Worm (Caenorhabditis elegans) whole organism, L1 larva: Measurements from ENCODE around the gene C35B1.8.

ENCODE experiments used
- C16A3.4 ChIP-seq: fragments of 150-350 bp; optimal IDR thresholded peaks from 2 replicates; lab custom pipeline; 2014; ENCODE audit warnings: missing biosample characterization, missing genetic modification characterization
- F16B12.6 ChIP-seq: fragments of 150-350 bp; optimal IDR thresholded peaks from 2 replicates; lab custom pipeline; 2014; ENCODE audit warnings: missing biosample characterization, missing genetic modification characterization
- blmp-1 ChIP-seq: fragments of 150-350 bp; optimal IDR thresholded peaks from 2 replicates; lab custom pipeline; 2014; ENCODE audit warnings: missing biosample characterization, missing genetic modification characterization
- ceh-63 ChIP-seq: fragments of 200-800 bp; sonication (Bioruptor generic); optimal IDR thresholded peaks from 2 replicates; lab custom pipeline; 2018; ENCODE audit warnings: mild to moderate bottlenecking, missing genetic modification characterization, missing compliant biosample characterization
- ceh-82 ChIP-seq, 3 experiments: fragments of 150-350 bp in 1 of 3; sonication (generic microtip) in 2 of 3; optimal IDR thresholded peaks; 2 replicates each; lab custom pipeline; 2014 to 2017; ENCODE audit warnings: missing biosample characterization in 3 of 3, missing genetic modification characterization in 3 of 3
- dpl-1 ChIP-seq, 3 experiments: fragments of 150-350 bp in 2 of 3; sonication (generic microtip) in 1 of 3; optimal IDR thresholded peaks; 2 replicates each; lab custom pipeline; 2014 to 2017; ENCODE audit warnings: missing biosample characterization in 3 of 3, missing genetic modification characterization in 3 of 3, missing genetic modification reagents in 3 of 3
- dsc-1 ChIP-seq: sonication (generic microtip); optimal IDR thresholded peaks from 2 replicates; lab custom pipeline; 2016; ENCODE audit warnings: mild to moderate bottlenecking, missing genetic modification characterization, missing compliant biosample characterization
- efl-1 ChIP-seq, 4 experiments: fragments of 150-350 bp; optimal IDR thresholded peaks in 3 of 4; peaks in 1 of 4; 1 replicate in 1 of 4; 2 replicates in 3 of 4; lab custom pipeline; 2014; ENCODE audit warnings: missing biosample characterization in 2 of 4, missing genetic modification characterization in 2 of 4, missing genetic modification reagents in 2 of 4
- elt-2 ChIP-seq: sonication (generic microtip); optimal IDR thresholded peaks from 2 replicates; lab custom pipeline; 2016; ENCODE audit warnings: missing genetic modification characterization, mild to moderate bottlenecking, inconsistent platforms, missing compliant biosample characterization, missing genetic modification reagents
- elt-3 ChIP-seq, 6 experiments: fragments of 150-350 bp in 1 of 6; sonication (generic microtip); optimal IDR thresholded peaks; 2 replicates each; lab custom pipeline; 2017 to 2018; ENCODE audit warnings: missing biosample characterization in 6 of 6, missing genetic modification characterization in 6 of 6, inconsistent platforms in 1 of 6
- ets-5 ChIP-seq: fragments of 200-800 bp; sonication (Bioruptor generic); IDR thresholded peaks from 2 replicates; pipeline ENCODE4 v1.3.6; 2022; ENCODE audit warnings: missing genetic modification characterization, missing compliant biosample characterization
- fkh-8 ChIP-seq: sonication (generic microtip); optimal IDR thresholded peaks from 2 replicates; lab custom pipeline; 2016; ENCODE audit warnings: mild to moderate bottlenecking, missing genetic modification characterization, missing compliant biosample characterization
- grh-1 ChIP-seq: fragments of 200-800 bp; sonication (Bioruptor generic); IDR thresholded peaks from 2 replicates; pipeline ENCODE4 v1.3.6; 2022; ENCODE audit warnings: missing genetic modification reagents, missing genetic modification characterization, missing compliant biosample characterization
- hpl-2 ChIP-seq: fragments of 150-350 bp; optimal IDR thresholded peaks from 2 replicates; lab custom pipeline; 2014; ENCODE audit warnings: missing biosample characterization, missing genetic modification reagents, missing genetic modification characterization
- isw-1 ChIP-seq: fragments of 200-800 bp; sonication (Bioruptor generic); IDR thresholded peaks from 2 replicates; pipeline ENCODE4 v1.3.6; 2022; ENCODE audit warnings: missing genetic modification characterization, missing compliant biosample characterization
- lin-13 ChIP-seq: fragments of 150-350 bp; optimal IDR thresholded peaks from 2 replicates; lab custom pipeline; 2014; ENCODE audit warnings: missing biosample characterization, missing genetic modification reagents, missing genetic modification characterization
- lin-14 ChIP-seq: fragments of 200-800 bp; sonication (Bioruptor generic); optimal IDR thresholded peaks from 2 replicates; lab custom pipeline; 2018; ENCODE audit warnings: mild to moderate bottlenecking, missing genetic modification characterization, moderate library complexity, missing compliant biosample characterization
- lin-15B ChIP-seq: fragments of 150-350 bp; sonication (generic microtip); optimal IDR thresholded peaks from 3 replicates; lab custom pipeline; 2014; ENCODE audit warnings: missing biosample characterization, missing genetic modification characterization
- lin-35 ChIP-seq, 2 experiments: fragments of 150-350 bp; optimal IDR thresholded peaks; 2 replicates each; lab custom pipeline; 2014; ENCODE audit warnings: missing biosample characterization in 2 of 2, missing genetic modification characterization in 2 of 2, missing genetic modification reagents in 2 of 2
- lir-3 ChIP-seq: sonication (generic microtip); optimal IDR thresholded peaks from 2 replicates; lab custom pipeline; 2016; ENCODE audit warnings: mild to moderate bottlenecking, missing genetic modification characterization, moderate library complexity, missing compliant biosample characterization; ENCODE audit not compliant: poor library complexity
- lsy-2 ChIP-seq, 2 experiments: fragments of 150-350 bp; optimal IDR thresholded peaks; 2 replicates each; lab custom pipeline; 2014; ENCODE audit warnings: missing biosample characterization in 2 of 2, missing genetic modification characterization in 2 of 2
- mdl-1 ChIP-seq, 2 experiments: fragments of 150-350 bp; optimal IDR thresholded peaks; 2 replicates each; lab custom pipeline; 2014 to 2017; ENCODE audit warnings: missing biosample characterization in 2 of 2, missing genetic modification characterization in 2 of 2, inconsistent platforms in 1 of 2
- nhr-19 ChIP-seq: fragments of 200-800 bp; sonication (Bioruptor generic); conservative IDR thresholded peaks from 2 replicates; pipeline ENCODE4 v1.3.6; 2022; ENCODE audit warnings: missing genetic modification characterization, missing compliant biosample characterization
- nhr-20 ChIP-seq: sonication (generic microtip); optimal IDR thresholded peaks from 2 replicates; lab custom pipeline; 2016; ENCODE audit warnings: mild to moderate bottlenecking, missing genetic modification characterization, missing compliant biosample characterization
- nhr-237 ChIP-seq: fragments of 150-350 bp; optimal IDR thresholded peaks from 2 replicates; lab custom pipeline; 2014; ENCODE audit warnings: missing biosample characterization, missing genetic modification characterization
- nhr-47 ChIP-seq: sonication (generic microtip); optimal IDR thresholded peaks from 2 replicates; lab custom pipeline; 2016; ENCODE audit warnings: mild to moderate bottlenecking, missing genetic modification characterization, moderate library complexity, missing compliant biosample characterization
- nhr-71 ChIP-seq: sonication (generic microtip); optimal IDR thresholded peaks from 2 replicates; lab custom pipeline; 2016; ENCODE audit warnings: mild to moderate bottlenecking, missing genetic modification characterization, moderate library complexity, missing compliant biosample characterization
- nhr-84 ChIP-seq: sonication (generic microtip); optimal IDR thresholded peaks from 2 replicates; lab custom pipeline; 2017; ENCODE audit warnings: missing biosample characterization, missing genetic modification characterization
- nhr-85 ChIP-seq: sonication (generic microtip); peaks from one replicate; lab custom pipeline; 2016; ENCODE audit warnings: missing genetic modification characterization, inconsistent platforms, missing compliant biosample characterization
- nhr-90 ChIP-seq: sonication (generic microtip); optimal IDR thresholded peaks from 2 replicates; lab custom pipeline; 2016; ENCODE audit warnings: mild to moderate bottlenecking, missing genetic modification characterization, missing compliant biosample characterization; ENCODE audit not compliant: poor library complexity
- pag-3 ChIP-seq: sonication (generic microtip); optimal IDR thresholded peaks from 2 replicates; lab custom pipeline; 2017; ENCODE audit warnings: missing genetic modification characterization, mild to moderate bottlenecking, missing compliant biosample characterization, antibody characterized with exemption, borderline replicate concordance; ENCODE audit not compliant: insufficient read depth
- pqm-1 ChIP-seq: sonication (generic microtip); optimal IDR thresholded peaks from 3 replicates; lab custom pipeline; 2017; ENCODE audit warnings: missing biosample characterization, missing genetic modification characterization
- rnt-1 ChIP-seq: sonication (generic microtip); optimal IDR thresholded peaks from 2 replicates; lab custom pipeline; 2016; ENCODE audit warnings: mild to moderate bottlenecking, missing genetic modification characterization, moderate library complexity, missing compliant biosample characterization
- snpc-4 ChIP-seq: fragments of 150-350 bp; optimal IDR thresholded peaks from 2 replicates; lab custom pipeline; 2014; ENCODE audit warnings: missing biosample characterization, missing genetic modification characterization
- snu-23 ChIP-seq: sonication (generic microtip); optimal IDR thresholded peaks from 2 replicates; lab custom pipeline; 2016; ENCODE audit warnings: missing genetic modification characterization, missing compliant biosample characterization
- sptf-1 ChIP-seq: fragments of 150-350 bp; optimal IDR thresholded peaks from 2 replicates; lab custom pipeline; 2014; ENCODE audit warnings: missing biosample characterization, missing genetic modification characterization
- tbx-2 ChIP-seq: sonication (generic microtip); optimal IDR thresholded peaks from 2 replicates; lab custom pipeline; 2016; ENCODE audit warnings: missing genetic modification characterization, missing compliant biosample characterization
- vab-15 ChIP-seq: sonication (generic microtip); optimal IDR thresholded peaks from 2 replicates; lab custom pipeline; 2017; ENCODE audit warnings: missing genotype, mild to moderate bottlenecking, missing genetic modification characterization, missing compliant biosample characterization
- xbp-1 ChIP-seq: sonication (generic microtip); optimal IDR thresholded peaks from 2 replicates; lab custom pipeline; 2016; ENCODE audit warnings: missing genetic modification characterization, missing compliant biosample characterization
- zip-4 ChIP-seq: fragments of 200-800 bp; sonication (Bioruptor generic); optimal IDR thresholded peaks from 2 replicates; lab custom pipeline; 2018; ENCODE audit warnings: mild to moderate bottlenecking, missing genetic modification characterization, moderate library complexity, missing compliant biosample characterization
- ztf-4 ChIP-seq: fragments of 150-350 bp; optimal IDR thresholded peaks from 2 replicates; lab custom pipeline; 2014; ENCODE audit warnings: missing biosample characterization, missing genetic modification characterization

Gene C35B1.8

DNA sequence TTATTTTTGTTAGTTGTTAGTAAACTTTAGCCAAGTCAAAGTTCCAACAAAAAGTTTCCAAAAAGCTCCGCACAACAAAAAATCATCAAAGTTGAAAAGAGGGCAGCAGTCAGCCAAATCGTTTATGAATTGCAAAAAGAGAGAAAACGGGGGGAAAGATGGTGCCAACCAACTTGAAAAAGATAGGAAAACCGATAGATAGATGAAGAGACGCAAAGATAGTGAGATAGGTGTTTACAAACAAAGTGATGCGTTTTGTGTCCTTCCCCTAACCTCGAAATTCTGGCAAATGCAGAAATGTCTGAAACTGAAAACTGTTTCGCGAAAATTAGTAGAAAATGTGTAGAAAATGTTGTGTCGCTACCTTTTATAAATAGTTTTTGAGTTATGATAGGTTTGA, 45.3 kb downstream of the C35B1.8 start (continued):
- peak; percentile 31 for TF ChIP-seq rnt-1 (tag; lab: Kevin White, UChicago)
- TF ChIP-seq ztf-4 = no peak
- TF ChIP-seq F16B12.6 = no peak
- peak; percentile 60 for TF ChIP-seq lin-14 (GFP tag; lab: Kevin White, UChicago)
- TF ChIP-seq sptf-1 (tag; lab: Kevin White, UChicago) = no peak
- TF ChIP-seq isw-1 = no peak
- TF ChIP-seq dsc-1 (tag; lab: Kevin White, UChicago) = no peak
- no peak for TF ChIP-seq fkh-8
- no peak for TF ChIP-seq nhr-71 (tag; lab: Kevin White, UChicago)
- no peak for TF ChIP-seq nhr-19 (GFP tag; lab: Robert Waterston, UW)
- no peak for TF ChIP-seq lir-3 (tag; lab: Kevin White, UChicago)
- no peak for TF ChIP-seq C16A3.4 (tag; lab: Kevin White, UChicago)

DNA sequence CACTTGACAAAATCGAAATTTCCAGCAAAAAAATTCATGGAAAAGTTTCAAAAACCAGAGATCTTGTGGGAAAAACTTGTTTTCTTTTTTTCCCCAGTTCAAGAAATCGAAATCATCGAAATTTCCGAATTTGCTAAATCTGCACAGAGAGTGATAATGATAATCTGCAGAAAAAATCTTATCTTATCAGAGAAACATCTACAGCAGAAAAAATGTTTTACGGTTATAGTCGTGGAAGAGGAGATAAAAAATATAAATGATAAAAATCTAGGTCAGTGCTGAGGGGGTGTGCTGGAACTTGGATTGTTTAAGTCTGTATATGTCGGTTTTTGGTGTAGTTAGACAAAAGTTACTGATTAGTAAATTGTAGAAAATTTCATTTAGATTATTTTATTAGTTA, 46.5 kb downstream of the C35B1.8 start:
- TF ChIP-seq nhr-84 (tag; lab: Kevin White, UChicago) = no peak
- TF ChIP-seq blmp-1 = peak; percentile 38
- peak; percentile 58 for TF ChIP-seq elt-2 (tag; lab: Kevin White, UChicago)
- peak in 2 of 6 experiments; percentile 22 to 65 for TF ChIP-seq elt-3 (tag; optimal IDR thresholded peaks at IDR 0.05; lab: Kevin White, UChicago)

DNA sequence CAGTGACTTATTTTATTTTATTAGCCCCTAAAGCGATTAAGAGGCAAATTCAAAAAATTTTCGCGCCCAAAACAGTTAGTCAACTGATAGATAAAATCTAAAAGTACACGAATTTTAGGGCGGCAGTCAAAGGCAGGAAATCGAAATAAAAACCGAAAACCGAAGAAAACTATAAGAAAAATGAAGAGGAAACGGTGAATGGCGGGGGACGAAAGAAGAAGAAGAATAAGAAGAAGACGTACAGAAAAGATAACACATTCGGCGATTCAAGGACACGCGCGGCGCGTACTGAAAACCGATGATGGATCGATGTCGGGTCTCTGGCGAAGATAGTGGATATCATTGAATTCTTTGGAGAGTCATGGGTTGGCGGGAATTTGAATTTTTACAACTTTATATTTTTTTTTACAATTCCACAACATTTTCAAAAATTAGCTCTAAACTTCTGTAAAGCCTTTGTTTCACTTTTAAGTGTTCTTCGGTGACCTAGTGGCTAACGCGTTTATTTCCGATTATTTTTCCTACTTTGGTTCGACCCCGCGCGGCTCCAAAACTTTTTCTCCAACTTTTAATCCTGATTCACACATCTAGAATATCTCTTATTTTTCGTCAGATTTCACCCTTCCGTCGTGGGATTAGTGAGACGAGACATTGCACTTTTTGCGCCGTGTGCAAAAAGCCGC, 47.7 kb downstream of the C35B1.8 start:
- TF ChIP-seq nhr-20 (tag; lab: Kevin White, UChicago) = peak; percentile 70
- no peak for TF ChIP-seq ets-5
- peak; percentile 35 for TF ChIP-seq rnt-1 (tag; lab: Kevin White, UChicago)
- TF ChIP-seq vab-15 = no peak
- no peak for TF ChIP-seq lir-3 (tag; lab: Kevin White, UChicago)
- TF ChIP-seq tbx-2 = no peak
- TF ChIP-seq lin-15B (tag; lab: Kevin White, UChicago) = peak; percentile 61
- peak; percentile 92 for TF ChIP-seq blmp-1
- peak; percentile 76 for TF ChIP-seq snu-23 (GFP tag; lab: Kevin White, UChicago)
- no peak for TF ChIP-seq nhr-237
- peak; percentile 71 for TF ChIP-seq nhr-71 (tag; lab: Kevin White, UChicago)
- peak; percentile 96 for TF ChIP-seq nhr-85 (tag; lab: Kevin White, UChicago)
- TF ChIP-seq elt-3 (tag; optimal IDR thresholded peaks at IDR 0.05; lab: Kevin White, UChicago) = peak in 5 of 6 experiments; percentile 53 to 95 (median 73)
- TF ChIP-seq nhr-19 (GFP tag; lab: Robert Waterston, UW) = peak; percentile 29; the same call in 1 of the 2 replicates
- peak; percentile 38; the same call in 1 of the 2 replicates for TF ChIP-seq grh-1 (GFP tag; lab: Robert Waterston, UW)
- no peak for TF ChIP-seq ztf-4
- no peak for TF ChIP-seq xbp-1 (tag; lab: Kevin White, UChicago)
- TF ChIP-seq ceh-82 (tag; optimal IDR thresholded peaks at IDR 0.05; lab: Kevin White, UChicago) = peak in 1 of 3 experiments; percentile 6
- peak; percentile 72 for TF ChIP-seq lin-13 (GFP tag; lab: Kevin White, UChicago)
- no peak for TF ChIP-seq hpl-2 (GFP tag; lab: Kevin White, UChicago)
- no peak for TF ChIP-seq pqm-1 (tag; lab: Kevin White, UChicago)
- TF ChIP-seq zip-4 = no peak
- TF ChIP-seq ceh-63 (GFP tag; lab: Kevin White, UChicago) = no peak
- TF ChIP-seq dpl-1 (GFP tag; optimal IDR thresholded peaks at IDR 0.05; lab: Kevin White, UChicago) = peak; percentile 69 to 80 (median 75)
- TF ChIP-seq lin-35 (GFP tag; optimal IDR thresholded peaks at IDR 0.05; lab: Kevin White, UChicago) = peak; percentile 72 to 85
- TF ChIP-seq nhr-47 (tag; lab: Kevin White, UChicago) = peak; percentile 6
- TF ChIP-seq lin-14 (GFP tag; lab: Kevin White, UChicago) = peak; percentile 81
- peak in 1 of 2 experiments; percentile 49 for TF ChIP-seq lsy-2 (tag; optimal IDR thresholded peaks at IDR 0.05; lab: Kevin White, UChicago)
- peak; percentile 59 for TF ChIP-seq pag-3 (tag; lab: Kevin White, UChicago)
- TF ChIP-seq efl-1 (optimal IDR thresholded peaks at IDR 0.05; lab: Kevin White, UChicago) = peak in 1 of 2 experiments; percentile 77
- TF ChIP-seq efl-1 (GFP tag; optimal IDR thresholded peaks at IDR 0.05 in 1 of 2; lab: Kevin White, UChicago) = peak; percentile 74 to 98
- TF ChIP-seq nhr-90 (tag; lab: Kevin White, UChicago) = peak; percentile 68
- no peak for TF ChIP-seq snpc-4 (tag; lab: Kevin White, UChicago)
- TF ChIP-seq mdl-1 (tag; optimal IDR thresholded peaks at IDR 0.05; lab: Kevin White, UChicago) = peak in 1 of 2 experiments; percentile 43
- TF ChIP-seq, all 84 proteins: peak for 21
